Worm (Caenorhabditis elegans) whole organism, L3 larva: ENCODE data around the gene str-111.

Source experiments
- R02D3.7 ChIP-seq: fragments of 150-350 bp; optimal IDR thresholded peaks from 2 replicates; lab custom pipeline; 2014; ENCODE audit warnings: missing biosample characterization, missing genetic modification characterization
- aly-2 ChIP-seq: fragments of 150-350 bp; optimal IDR thresholded peaks from 2 replicates; lab custom pipeline; 2014; ENCODE audit warnings: missing biosample characterization, missing genetic modification characterization
- ama-1 ChIP-seq: fragments of 150-350 bp; optimal IDR thresholded peaks from 2 replicates; lab custom pipeline; 2018
- ceh-16 ChIP-seq: sonication (generic microtip); optimal IDR thresholded peaks from 2 replicates; lab custom pipeline; 2017; ENCODE audit warnings: missing biosample characterization, missing genetic modification characterization
- ceh-82 ChIP-seq: fragments of 150-350 bp; optimal IDR thresholded peaks from 2 replicates; lab custom pipeline; 2014; ENCODE audit warnings: missing biosample characterization, missing genetic modification characterization
- ceh-9 ChIP-seq: sonication (generic microtip); optimal IDR thresholded peaks from 2 replicates; lab custom pipeline; 2018; ENCODE audit warnings: missing biosample characterization, missing genetic modification characterization
- daf-12 ChIP-seq: fragments of 150-350 bp; optimal IDR thresholded peaks from 2 replicates; lab custom pipeline; 2014; ENCODE audit warnings: missing biosample characterization, missing genetic modification reagents, missing genetic modification characterization
- egl-27 ChIP-seq: sonication (generic microtip); optimal IDR thresholded peaks from 4 replicates; lab custom pipeline; 2017; ENCODE audit warnings: missing biosample characterization, missing genetic modification reagents, missing genetic modification characterization
- egl-5 ChIP-seq: fragments of 150-350 bp; optimal IDR thresholded peaks from 2 replicates; lab custom pipeline; 2017; ENCODE audit warnings: missing biosample characterization, missing genetic modification reagents, missing genetic modification characterization, inconsistent platforms
- elt-1 ChIP-seq: fragments of 150-350 bp; optimal IDR thresholded peaks from 2 replicates; lab custom pipeline; 2014; ENCODE audit warnings: missing biosample characterization, missing genetic modification characterization
- elt-2 ChIP-seq: sonication (generic microtip); optimal IDR thresholded peaks from 2 replicates; lab custom pipeline; 2016; ENCODE audit warnings: missing genetic modification reagents, mild to moderate bottlenecking, missing genetic modification characterization, missing compliant biosample characterization
- elt-3 ChIP-seq, 3 experiments: fragments of 150-350 bp in 1 of 3; sonication (generic microtip) in 2 of 3; optimal IDR thresholded peaks; 2 replicates in 2 of 3; 4 replicates in 1 of 3; lab custom pipeline; 2014 to 2017; ENCODE audit warnings: missing biosample characterization in 3 of 3, missing genetic modification characterization in 3 of 3
- fkh-10 ChIP-seq: sonication (generic microtip); optimal IDR thresholded peaks from 2 replicates; lab custom pipeline; 2017; ENCODE audit warnings: missing biosample characterization, missing genetic modification reagents, missing genetic modification characterization
- fkh-2 ChIP-seq: fragments of 150-350 bp; optimal IDR thresholded peaks from 2 replicates; lab custom pipeline; 2014; ENCODE audit warnings: missing biosample characterization, missing genetic modification reagents, missing genetic modification characterization
- hmg-11 ChIP-seq: sonication (generic microtip); optimal IDR thresholded peaks from 2 replicates; lab custom pipeline; 2016; ENCODE audit warnings: missing genetic modification characterization, missing compliant biosample characterization
- lin-15B ChIP-seq: fragments of 150-350 bp; optimal IDR thresholded peaks from 2 replicates; lab custom pipeline; 2014; ENCODE audit warnings: missing biosample characterization, missing genetic modification characterization
- lin-39 ChIP-seq: fragments of 150-350 bp; optimal IDR thresholded peaks from 2 replicates; lab custom pipeline; 2018; ENCODE audit warnings: missing biosample characterization, missing genetic modification reagents, missing genetic modification characterization
- lsy-12 ChIP-seq: sonication (generic microtip); optimal IDR thresholded peaks from 2 replicates; lab custom pipeline; 2016; ENCODE audit warnings: mild to moderate bottlenecking, missing genetic modification characterization, missing compliant biosample characterization
- mdl-1 ChIP-seq: fragments of 150-350 bp; optimal IDR thresholded peaks from 2 replicates; lab custom pipeline; 2014; ENCODE audit warnings: missing biosample characterization, missing genetic modification characterization
- nhr-11 ChIP-seq: fragments of 150-350 bp; optimal IDR thresholded peaks from 2 replicates; lab custom pipeline; 2014; ENCODE audit warnings: missing biosample characterization, missing genetic modification characterization
- nhr-12 ChIP-seq: fragments of 150-350 bp; optimal IDR thresholded peaks from 2 replicates; lab custom pipeline; 2014; ENCODE audit warnings: missing biosample characterization, missing genetic modification characterization
- nhr-237 ChIP-seq: fragments of 150-350 bp; optimal IDR thresholded peaks from 2 replicates; lab custom pipeline; 2014; ENCODE audit warnings: missing biosample characterization, missing genetic modification characterization
- nhr-25 ChIP-seq: sonication (generic microtip); optimal IDR thresholded peaks from 2 replicates; lab custom pipeline; 2017; ENCODE audit warnings: missing biosample characterization, missing genetic modification characterization
- nhr-43 ChIP-seq: sonication (generic microtip); optimal IDR thresholded peaks from 2 replicates; lab custom pipeline; 2016; ENCODE audit warnings: mild to moderate bottlenecking, missing genetic modification characterization, missing compliant biosample characterization; ENCODE audit not compliant: poor library complexity, severe bottlenecking
- nhr-67 ChIP-seq: fragments of 150-350 bp; optimal IDR thresholded peaks from 2 replicates; lab custom pipeline; 2014; ENCODE audit warnings: missing biosample characterization, missing genetic modification characterization
- nhr-77 ChIP-seq: fragments of 150-350 bp; optimal IDR thresholded peaks from 2 replicates; lab custom pipeline; 2014; ENCODE audit warnings: missing biosample characterization, missing genetic modification characterization
- pqm-1 ChIP-seq: fragments of 150-350 bp; optimal IDR thresholded peaks from 2 replicates; lab custom pipeline; 2017; ENCODE audit warnings: missing biosample characterization, missing genetic modification characterization, inconsistent platforms
- sea-2 ChIP-seq: fragments of 150-350 bp; sonication (generic microtip); optimal IDR thresholded peaks from 4 replicates; lab custom pipeline; 2014; ENCODE audit warnings: missing biosample characterization, missing genetic modification reagents, missing genetic modification characterization
- skn-1 ChIP-seq: fragments of 150-350 bp; optimal IDR thresholded peaks from 2 replicates; lab custom pipeline; 2014; ENCODE audit warnings: missing biosample characterization, missing genetic modification characterization
- snpc-4 ChIP-seq: fragments of 150-350 bp; optimal IDR thresholded peaks from 2 replicates; lab custom pipeline; 2014; ENCODE audit warnings: missing biosample characterization, missing genetic modification characterization
- tbx-2 ChIP-seq: sonication (generic microtip); optimal IDR thresholded peaks from 2 replicates; lab custom pipeline; 2016; ENCODE audit warnings: mild to moderate bottlenecking, missing genetic modification characterization, missing compliant biosample characterization
- unc-62 ChIP-seq: fragments of 150-350 bp; sonication (generic microtip); optimal IDR thresholded peaks from 4 replicates; lab custom pipeline; 2014; ENCODE audit warnings: missing biosample characterization, missing genetic modification reagents, missing genetic modification characterization
- ztf-11 ChIP-seq: fragments of 150-350 bp; optimal IDR thresholded peaks from 2 replicates; lab custom pipeline; 2014; ENCODE audit warnings: missing biosample characterization, missing genetic modification characterization
- ztf-4 ChIP-seq: fragments of 150-350 bp; optimal IDR thresholded peaks from 2 replicates; lab custom pipeline; 2014; ENCODE audit warnings: missing biosample characterization, missing genetic modification characterization

str-111 gene

ce11 chrV:16175227-16175626 lies 6.3 kb upstream of the str-111 start:
- TF ChIP-seq sea-2 (GFP tag; lab: Kevin White, UChicago) (no peak), elt-2 (peak; percentile 60), pqm-1 (tag; lab: Kevin White, UChicago) (peak; percentile 35)

ce11 chrV:16174109-16174508 lies 5.2 kb upstream of the str-111 start:
- TF ChIP-seq fkh-10 (GFP tag; lab: Kevin White, UChicago) (no peak), nhr-11 (tag; lab: Kevin White, UChicago) (no peak), elt-2 (peak; percentile 23), ceh-16 (tag; lab: Kevin White, UChicago) (no peak), lin-39 (tag; lab: Kevin White, UChicago) (no peak)

ce11 chrV:16171721-16172120 lies 2.8 kb upstream of the str-111 start, which contains the start of gene K05D4.9:
Gene K05D4.9 (minus strand): TSS chrV:16171821.
- TF ChIP-seq ztf-11 (tag; lab: Kevin White, UChicago): no peak
- TF ChIP-seq aly-2: no peak
- no peak for TF ChIP-seq fkh-2
- TF ChIP-seq, all 47 proteins: peak for 0

DNA sequence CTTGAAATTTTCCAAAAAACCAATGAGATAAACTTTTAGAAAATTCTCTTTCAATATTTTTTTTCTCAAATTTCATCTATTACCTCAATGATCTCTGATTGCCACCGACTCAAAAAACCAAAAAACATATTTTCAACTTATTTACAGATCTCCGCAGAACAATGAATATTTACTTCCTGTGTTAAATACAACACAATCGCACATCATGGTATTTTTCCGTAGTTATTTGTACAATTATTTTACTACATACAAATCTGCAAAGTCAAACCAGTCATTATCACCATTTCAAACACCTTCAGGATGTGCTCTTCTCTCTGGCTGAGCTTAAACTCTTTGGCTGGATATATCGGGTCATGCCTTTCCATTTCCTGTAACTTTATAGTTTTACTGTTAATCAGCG lies 3.0 kb downstream of the str-111 start, which contains the start of gene str-108:
TSS of gene str-108 (plus strand) at position 301 of the 400 bp plus-strand sequence.
- TF ChIP-seq daf-12 (no peak), ceh-82 (tag; lab: Kevin White, UChicago) (no peak), nhr-25 (tag; lab: Kevin White, UChicago) (no peak), ztf-4 (no peak), nhr-237 (no peak), unc-62 (no peak), mdl-1 (no peak), tbx-2 (tag; lab: Kevin White, UChicago) (no peak), sea-2 (GFP tag; lab: Kevin White, UChicago) (no peak), lsy-12 (tag; lab: Kevin White, UChicago) (no peak), skn-1 (tag; lab: Kevin White, UChicago) (no peak), lin-15B (tag; lab: Kevin White, UChicago) (no peak), elt-2 (no peak), nhr-77 (tag; lab: Kevin White, UChicago) (no peak), nhr-12 (tag; lab: Kevin White, UChicago) (no peak), ceh-9 (tag; lab: Kevin White, UChicago) (no peak)
- TF ChIP-seq, all 47 proteins: peak for 0

ce11 chrV:16163719-16164118 lies 5.2 kb downstream of the str-111 start, which contains the start of gene F10A3.12:
Gene F10A3.12 (plus strand): TSS chrV:16164019.
- TF ChIP-seq egl-5 (tag; lab: Kevin White, UChicago) (no peak), hmg-11 (tag; lab: Kevin White, UChicago) (no peak), nhr-237 (no peak), egl-27 (tag; lab: Kevin White, UChicago) (no peak), elt-3 (tag; optimal IDR thresholded peaks at IDR 0.05; lab: Kevin White, UChicago) (no peak), ceh-9 (tag; lab: Kevin White, UChicago) (no peak), lin-39 (tag; lab: Kevin White, UChicago) (no peak), daf-12 (no peak), nhr-67 (tag; lab: Kevin White, UChicago) (no peak), snpc-4 (no peak), nhr-12 (tag; lab: Kevin White, UChicago) (no peak), unc-62 (no peak), ceh-16 (tag; lab: Kevin White, UChicago) (no peak), R02D3.7 (no peak), elt-2 (no peak), ztf-4 (no peak), nhr-11 (tag; lab: Kevin White, UChicago) (no peak), nhr-43 (no peak), ama-1 (lab: Kevin White, UChicago) (no peak), elt-1 (tag; lab: Kevin White, UChicago) (no peak)
- TF ChIP-seq, all 47 proteins: peak for 0
